Fruit fly (Drosophila melanogaster) whole organism, embryonic: Measurements from ENCODE around the gene GABPI.

ENCODE experiments used
- ATbp ChIP-seq: fragments of 200-800 bp; sonication (Bioruptor generic); optimal IDR thresholded peaks from 2 replicates; lab custom pipeline; 2017; ENCODE audit warnings: missing biosample characterization, mild to moderate bottlenecking, missing genetic modification characterization, missing genetic modification reagents
- CG10366 ChIP-seq: fragments of 200-800 bp; sonication (Bioruptor generic); IDR thresholded peaks from 2 replicates; pipeline ENCODE4 v1.3.6; 2022; ENCODE audit warnings: missing biosample characterization, missing genetic modification characterization
- CG10462 ChIP-seq: fragments of 200-800 bp; sonication (Bioruptor generic); optimal IDR thresholded peaks from 2 replicates; lab custom pipeline; 2016; ENCODE audit warnings: missing biosample characterization, missing genetic modification characterization
- CG10543 ChIP-seq: fragments of 200-800 bp; sonication (Bioruptor generic); optimal IDR thresholded peaks from 3 replicates; lab custom pipeline; 2017; ENCODE audit warnings: missing biosample characterization, mild to moderate bottlenecking, missing genetic modification characterization, moderate library complexity
- CG10654 ChIP-seq: fragments of 200-800 bp; sonication (Bioruptor generic); optimal IDR thresholded peaks from 2 replicates; lab custom pipeline; 2016; ENCODE audit warnings: missing biosample characterization, missing genetic modification characterization
- CG10959 ChIP-seq: fragments of 200-800 bp; sonication (Bioruptor generic); IDR thresholded peaks from 2 replicates; pipeline ENCODE4 v1.3.6; 2022; ENCODE audit warnings: missing biosample characterization, missing genetic modification characterization
- CG11723 ChIP-seq: fragments of 200-800 bp; sonication (Bioruptor generic); optimal IDR thresholded peaks from 2 replicates; lab custom pipeline; 2017; ENCODE audit warnings: missing biosample characterization, mild to moderate bottlenecking, missing genetic modification characterization
- CG12391 ChIP-seq: fragments of 200-800 bp; sonication (Bioruptor generic); optimal IDR thresholded peaks from 3 replicates; lab custom pipeline; 2018; ENCODE audit warnings: missing biosample characterization, mild to moderate bottlenecking, missing genetic modification characterization, moderate library complexity
- CG14014 ChIP-seq: fragments of 200-800 bp; sonication (Bioruptor generic); IDR thresholded peaks from 2 replicates; pipeline ENCODE4 v1.3.6; 2022; ENCODE audit warnings: missing biosample characterization, missing genetic modification characterization
- CG14710 ChIP-seq: fragments of 200-800 bp; sonication (Bioruptor generic); optimal IDR thresholded peaks from 3 replicates; lab custom pipeline; 2019; ENCODE audit warnings: missing biosample characterization, mild to moderate bottlenecking, missing genetic modification characterization, moderate library complexity
- CG16779 ChIP-seq: fragments of 200-800 bp; sonication (Bioruptor generic); IDR thresholded peaks from 2 replicates; pipeline ENCODE4 v1.3.6; 2022; ENCODE audit warnings: missing biosample characterization, missing genetic modification characterization
- CG1792 ChIP-seq: fragments of 200-800 bp; sonication (Bioruptor generic); optimal IDR thresholded peaks from 2 replicates; lab custom pipeline; 2016; ENCODE audit warnings: missing biosample characterization, missing genetic modification characterization
- CG18599 ChIP-seq: fragments of 200-800 bp; sonication (Bioruptor generic); optimal IDR thresholded peaks from 3 replicates; lab custom pipeline; 2017; ENCODE audit warnings: missing biosample characterization, missing genetic modification characterization, mild to moderate bottlenecking, moderate library complexity, missing genetic modification reagents
- CG2199 ChIP-seq: fragments of 200-800 bp; sonication (Bioruptor generic); IDR thresholded peaks from 3 replicates; pipeline ENCODE4 v1.3.6; 2022; ENCODE audit warnings: missing biosample characterization, missing genetic modification characterization
- CG4282 ChIP-seq: fragments of 200-800 bp; sonication (Bioruptor generic); optimal IDR thresholded peaks from 2 replicates; lab custom pipeline; 2016; ENCODE audit warnings: missing biosample characterization, missing genetic modification characterization
- CG6272 ChIP-seq: fragments of 200-800 bp; sonication (Bioruptor generic); IDR thresholded peaks from 2 replicates; pipeline ENCODE4 v1.3.6; 2022; ENCODE audit warnings: missing biosample characterization, missing genetic modification characterization
- CG6813 ChIP-seq: fragments of 200-800 bp; sonication (Bioruptor generic); optimal IDR thresholded peaks from 2 replicates; lab custom pipeline; 2017; ENCODE audit warnings: missing biosample characterization, missing genetic modification characterization, mild to moderate bottlenecking, moderate library complexity, missing genetic modification reagents
- Camta ChIP-seq: fragments of 200-800 bp; sonication (Bioruptor generic); optimal IDR thresholded peaks from 2 replicates; lab custom pipeline; 2016; ENCODE audit warnings: missing biosample characterization, missing genetic modification characterization
- CrebB ChIP-seq: fragments of 200-800 bp; sonication (Bioruptor generic); optimal IDR thresholded peaks from 3 replicates; lab custom pipeline; 2018; ENCODE audit warnings: missing biosample characterization, mild to moderate bottlenecking, missing genetic modification characterization
- D ChIP-seq, 2 experiments: fragments of 200-800 bp in 1 of 2; fragments of >200 bp in 1 of 2; sonication (Bioruptor generic) in 1 of 2; optimal IDR thresholded peaks; 2 replicates in 1 of 2; 3 replicates in 1 of 2; lab custom pipeline; 2017; ENCODE audit warnings: mild to moderate bottlenecking in 1 of 2, missing biosample characterization in 1 of 2, missing genetic modification characterization in 1 of 2, missing genetic modification reagents in 1 of 2
- Dip3 ChIP-seq: fragments of 200-800 bp; sonication (Bioruptor generic); optimal IDR thresholded peaks from 3 replicates; lab custom pipeline; 2016; ENCODE audit warnings: missing biosample characterization, missing genetic modification characterization
- HHEX ChIP-seq: fragments of 200-800 bp; sonication (Bioruptor generic); optimal IDR thresholded peaks from 3 replicates; lab custom pipeline; 2017; ENCODE audit warnings: missing biosample characterization, mild to moderate bottlenecking, missing genetic modification characterization, missing genetic modification reagents
- Hr3 ChIP-seq: fragments of 200-800 bp; sonication (Bioruptor generic); optimal IDR thresholded peaks from 3 replicates; lab custom pipeline; 2016; ENCODE audit warnings: missing biosample characterization, missing genetic modification characterization
- MTF-1 ChIP-seq: fragments of 200-800 bp; sonication (Bioruptor generic); optimal IDR thresholded peaks from 2 replicates; lab custom pipeline; 2018; ENCODE audit warnings: missing biosample characterization, mild to moderate bottlenecking, missing genetic modification characterization, borderline replicate concordance
- Nf-YA ChIP-seq: fragments of 200-800 bp; sonication (Bioruptor generic); IDR thresholded peaks from 2 replicates; pipeline ENCODE4 v1.3.6; 2022; ENCODE audit warnings: missing biosample characterization, missing genetic modification characterization
- Spps ChIP-seq: fragments of 200-800 bp; sonication (Bioruptor generic); optimal IDR thresholded peaks from 2 replicates; lab custom pipeline; 2018; ENCODE audit warnings: missing biosample characterization, mild to moderate bottlenecking, missing genetic modification characterization
- Stat92E ChIP-seq, 3 experiments: fragments of >200 bp in 2 of 3; fragments of 200-800 bp in 1 of 3; sonication (Bioruptor generic) in 1 of 3; optimal IDR thresholded peaks; 2 replicates each; lab custom pipeline; 2017 to 2019; ENCODE audit warnings: missing biosample characterization in 3 of 3, missing genetic modification characterization in 3 of 3, mild to moderate bottlenecking in 1 of 3, moderate library complexity in 1 of 3
- ap ChIP-seq: fragments of 200-800 bp; sonication (Bioruptor generic); IDR thresholded peaks from 2 replicates; pipeline ENCODE4 v1.3.6; 2022; ENCODE audit warnings: missing biosample characterization, missing genetic modification characterization
- ato ChIP-seq: fragments of 200-800 bp; sonication (Bioruptor generic); IDR thresholded peaks from 2 replicates; pipeline ENCODE4 v1.3.6; 2022; ENCODE audit warnings: missing biosample characterization, missing genetic modification characterization; ENCODE audit not compliant: partially characterized antibody
- chm ChIP-seq: fragments of 200-800 bp; sonication (Bioruptor generic); IDR thresholded peaks from 2 replicates; pipeline ENCODE4 v1.3.6; 2022; ENCODE audit warnings: missing biosample characterization, missing genetic modification characterization
- corto ChIP-seq: fragments of 200-800 bp; sonication (Bioruptor generic); optimal IDR thresholded peaks from 2 replicates; lab custom pipeline; 2016; ENCODE audit warnings: missing biosample characterization, mild to moderate bottlenecking, missing genetic modification characterization, moderate library complexity
- crc ChIP-seq: fragments of 200-800 bp; sonication (Bioruptor generic); optimal IDR thresholded peaks from 2 replicates; lab custom pipeline; 2016; ENCODE audit warnings: missing biosample characterization, missing genetic modification characterization
- dimm ChIP-seq: fragments of 200-800 bp; sonication (Bioruptor generic); IDR thresholded peaks from 2 replicates; pipeline ENCODE4 v1.3.6; 2022; ENCODE audit warnings: missing biosample characterization, missing genetic modification characterization
- eyg ChIP-seq: fragments of 200-800 bp; sonication (Bioruptor generic); optimal IDR thresholded peaks from 3 replicates; lab custom pipeline; 2016; ENCODE audit warnings: missing biosample characterization, missing genetic modification characterization
- grn ChIP-seq: fragments of 200-800 bp; sonication (Bioruptor generic); optimal IDR thresholded peaks from 3 replicates; lab custom pipeline; 2017; ENCODE audit warnings: missing biosample characterization, missing genetic modification characterization
- gt ChIP-seq: fragments of 200-800 bp; sonication (Bioruptor generic); IDR thresholded peaks from 2 replicates; pipeline ENCODE4 v1.3.6; 2022; ENCODE audit warnings: missing biosample characterization, missing genetic modification characterization
- knrl ChIP-seq: fragments of 200-800 bp; sonication (Bioruptor generic); IDR thresholded peaks from 3 replicates; pipeline ENCODE4 v1.3.6; 2022; ENCODE audit warnings: missing biosample characterization, missing genetic modification characterization; ENCODE audit not compliant: partially characterized antibody
- mirr ChIP-seq: fragments of 200-800 bp; sonication (Bioruptor generic); optimal IDR thresholded peaks from 3 replicates; lab custom pipeline; 2018; ENCODE audit warnings: missing biosample characterization, mild to moderate bottlenecking, missing genetic modification characterization
- pb ChIP-seq: fragments of 200-800 bp; sonication (Bioruptor generic); optimal IDR thresholded peaks from 3 replicates; lab custom pipeline; 2016; ENCODE audit warnings: missing biosample characterization, missing genetic modification characterization
- phol ChIP-seq: fragments of 200-800 bp; sonication (Bioruptor generic); optimal IDR thresholded peaks from 3 replicates; lab custom pipeline; 2018; ENCODE audit warnings: missing biosample characterization, mild to moderate bottlenecking, missing genetic modification characterization, moderate library complexity
- psq ChIP-seq: fragments of 200-800 bp; sonication (Bioruptor generic); optimal IDR thresholded peaks from 2 replicates; lab custom pipeline; 2017; ENCODE audit warnings: missing biosample characterization, missing genetic modification characterization
- pum ChIP-seq: fragments of 200-800 bp; sonication (Bioruptor generic); optimal IDR thresholded peaks from 2 replicates; lab custom pipeline; 2016; ENCODE audit warnings: missing biosample characterization, missing genetic modification characterization
- scrt ChIP-seq: fragments of 200-800 bp; sonication (Bioruptor generic); optimal IDR thresholded peaks from 2 replicates; lab custom pipeline; 2018; ENCODE audit warnings: missing biosample characterization, mild to moderate bottlenecking, missing genetic modification characterization, moderate library complexity
- sens-2 ChIP-seq: fragments of 200-800 bp; sonication (Bioruptor generic); IDR thresholded peaks from 2 replicates; pipeline ENCODE4 v1.3.6; 2022; ENCODE audit warnings: missing biosample characterization, missing genetic modification characterization
- seq ChIP-seq: fragments of 200-800 bp; sonication (Bioruptor generic); IDR thresholded peaks from 2 replicates; pipeline ENCODE4 v1.3.6; 2022; ENCODE audit warnings: missing biosample characterization, missing genetic modification characterization
- tin ChIP-seq: fragments of 200-800 bp; sonication (Bioruptor generic); optimal IDR thresholded peaks from 3 replicates; lab custom pipeline; 2016; ENCODE audit warnings: missing biosample characterization, missing genetic modification characterization
- trem ChIP-seq: fragments of 200-800 bp; optimal IDR thresholded peaks from 3 replicates; lab custom pipeline; 2019; ENCODE audit warnings: missing biosample characterization, mild to moderate bottlenecking, missing genetic modification characterization, moderate library complexity
- zen2 ChIP-seq: fragments of 200-800 bp; sonication (Bioruptor generic); IDR thresholded peaks from 3 replicates; pipeline ENCODE4 v1.3.6; 2022; ENCODE audit warnings: missing biosample characterization, missing genetic modification characterization; ENCODE audit not compliant: partially characterized antibody

Gene GABPI

DNA sequence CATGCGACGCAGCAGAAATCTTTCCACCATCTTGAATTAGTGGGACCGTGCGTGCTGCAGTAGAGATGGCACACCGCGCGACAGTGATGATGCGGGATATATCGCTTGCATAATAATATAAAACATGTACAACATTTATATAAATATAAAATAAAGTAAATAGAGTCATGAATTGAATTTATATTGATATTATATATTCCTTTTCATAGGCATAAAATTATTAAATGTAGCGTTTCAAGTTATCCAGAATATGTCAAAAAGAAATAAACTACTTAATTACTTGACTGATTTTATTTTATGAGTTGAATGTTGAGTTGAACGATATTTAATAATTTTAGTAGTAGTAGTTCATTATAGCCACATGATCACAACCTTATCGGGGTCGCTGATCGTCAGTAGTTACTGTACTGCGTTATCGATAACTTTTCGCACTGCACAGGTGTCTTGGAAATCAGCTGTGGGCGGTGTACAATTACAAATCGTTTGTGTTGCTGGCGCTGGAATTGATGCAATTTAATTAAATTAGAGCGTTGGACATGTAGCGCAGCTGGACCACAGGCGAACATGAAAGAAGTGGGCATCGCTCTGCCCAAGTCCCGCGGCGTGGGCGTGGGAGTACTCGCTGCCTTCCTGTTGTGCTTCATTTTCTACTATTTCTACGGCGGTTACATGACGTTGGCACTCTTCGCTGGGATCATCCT, 42.5 kb upstream of the GABPI start, which contains the start of the genes Chd1 and Bem46 (continued):
- TF ChIP-seq CG12391 (tag; lab: Kevin White, UChicago) (peak; percentile 91), CG14710 (tag; lab: Kevin White, UChicago) (peak; percentile 91), CG2199 (no peak), Spps (peak; percentile 46), ato (GFP tag; lab: Robert Waterston, UW) (no peak), gt (GFP tag; lab: Robert Waterston, UW) (0 out of 2 replicates have a peak, but pooled peaks have one; percentile 28), CG10654 (GFP tag; lab: Kevin White, UChicago) (peak; percentile 85), sens-2 (no peak), corto (no peak), trem (tag; lab: Kevin White, UChicago) (peak; percentile 83), tin (GFP tag; lab: Kevin White, UChicago) (peak; percentile 87), knrl (GFP tag; lab: Robert Waterston, UW) (0 out of 3 replicates have a peak, but pooled peaks have one; percentile 23), Hr3 (GFP tag; lab: Kevin White, UChicago) (peak; percentile 92), CG10366 (GFP tag; lab: Robert Waterston, UW) (peak; percentile 78), chm (peak; percentile 67), zen2 (GFP tag; lab: Robert Waterston, UW) (0 out of 3 replicates have a peak, but pooled peaks have one; percentile 27), CG16779 (GFP tag; lab: Robert Waterston, UW) (0 out of 2 replicates have a peak, but pooled peaks have one; percentile 6), MTF-1 (GFP tag; lab: Kevin White, UChicago) (peak; percentile 37), crc (GFP tag; lab: Kevin White, UChicago) (peak; percentile 37), ap (peak; percentile 74; the same call in 1 of the 2 replicates), Dip3 (peak; percentile 74), CG6272 (peak; percentile 81), CrebB (tag; lab: Kevin White, UChicago) (peak; percentile 31), pb (GFP tag; lab: Kevin White, UChicago) (no peak), HHEX (GFP tag; lab: Kevin White, UChicago) (peak; percentile 79), CG10462 (GFP tag; lab: Kevin White, UChicago) (peak; percentile 72), ATbp (GFP tag; lab: Kevin White, UChicago) (no peak), seq (no peak; the same call in 1 of the 2 replicates), eyg (GFP tag; lab: Kevin White, UChicago) (peak; percentile 58), scrt (peak; percentile 75), Stat92E (GFP tag; optimal IDR thresholded peaks at IDR 0.05; lab: Kevin White, UChicago) (no peak), CG11723 (GFP tag; lab: Kevin White, UChicago) (no peak), grn (GFP tag; lab: Kevin White, UChicago) (no peak), Camta (GFP tag; lab: Kevin White, UChicago) (peak; percentile 23), psq (GFP tag; lab: Kevin White, UChicago) (peak; percentile 61), mirr (GFP tag; lab: Kevin White, UChicago) (peak; percentile 15), CG10959 (0 out of 2 replicates have a peak, but pooled peaks have one; percentile 33), Nf-YA (GFP tag; lab: Robert Waterston, UW) (peak; percentile 55; the same call in 1 of the 2 replicates), pum (GFP tag; lab: Kevin White, UChicago) (peak; percentile 72), phol (tag; lab: Kevin White, UChicago) (peak; percentile 100), CG6813 (GFP tag; lab: Kevin White, UChicago) (peak; percentile 60), CG1792 (GFP tag; lab: Kevin White, UChicago) (peak; percentile 38), CG18599 (GFP tag; lab: Kevin White, UChicago) (peak; percentile 88), CG10543 (GFP tag; lab: Kevin White, UChicago) (peak; percentile 90), CG14014 (GFP tag; lab: Robert Waterston, UW) (peak; percentile 84), D (optimal IDR thresholded peaks at IDR 0.05; lab: Kevin White, UChicago) (no peak), D (GFP tag; optimal IDR thresholded peaks at IDR 0.05; lab: Kevin White, UChicago) (peak; percentile 70), dimm (GFP tag; lab: Robert Waterston, UW) (peak; percentile 65; the same call in 1 of the 2 replicates), CG4282 (GFP tag; lab: Kevin White, UChicago) (no peak)
